Fruit fly (Drosophila melanogaster) whole organism, pupa: ENCODE results near the gene CG13894.

ENCODE experiments used
- CG10348 ChIP-seq: fragments of 200-800 bp; sonication (Bioruptor generic); IDR thresholded peaks from 2 replicates; pipeline ENCODE4 v1.3.6; 2022; ENCODE audit warnings: missing biosample characterization, missing genetic modification characterization
- CG12605 ChIP-seq: fragments of 200-800 bp; sonication (Bioruptor generic); IDR thresholded peaks from 2 replicates; pipeline ENCODE4 v1.3.6; 2022; ENCODE audit warnings: missing biosample characterization, missing genetic modification characterization
- CG13204 ChIP-seq: fragments of 200-800 bp; sonication (Bioruptor generic); optimal IDR thresholded peaks from 2 replicates; lab custom pipeline; 2018; ENCODE audit warnings: missing biosample characterization, mild to moderate bottlenecking, missing genetic modification characterization, moderate library complexity
- CG14655 ChIP-seq: fragments of 200-800 bp; sonication (Bioruptor generic); optimal IDR thresholded peaks from 3 replicates; lab custom pipeline; 2017; ENCODE audit warnings: mild to moderate bottlenecking, missing biosample characterization, missing genetic modification reagents, missing genetic modification characterization
- CG15710 ChIP-seq: fragments of 200-800 bp; sonication (Bioruptor generic); optimal IDR thresholded peaks from 2 replicates; lab custom pipeline; 2018; ENCODE audit warnings: missing biosample characterization, mild to moderate bottlenecking, missing genetic modification characterization, moderate library complexity
- CG17806 ChIP-seq: fragments of 200-800 bp; sonication (Bioruptor generic); optimal IDR thresholded peaks from 2 replicates; lab custom pipeline; 2018; ENCODE audit warnings: missing biosample characterization, mild to moderate bottlenecking, missing genetic modification characterization, moderate library complexity
- CG32121 ChIP-seq: fragments of 200-800 bp; sonication (Bioruptor generic); IDR thresholded peaks from 2 replicates; pipeline ENCODE4 v1.3.6; 2022; ENCODE audit warnings: missing biosample characterization, missing genetic modification characterization
- CG34367 ChIP-seq: fragments of 200-800 bp; sonication (Bioruptor generic); optimal IDR thresholded peaks from 2 replicates; lab custom pipeline; 2018; ENCODE audit warnings: missing biosample characterization, mild to moderate bottlenecking, missing genetic modification characterization
- CG4496 ChIP-seq: fragments of 200-800 bp; sonication (Bioruptor generic); IDR thresholded peaks from 3 replicates; pipeline ENCODE4 v1.3.6; 2022; ENCODE audit warnings: missing biosample characterization, missing genetic modification characterization
- CG8159 ChIP-seq: fragments of 200-800 bp; sonication (Bioruptor generic); optimal IDR thresholded peaks from 3 replicates; lab custom pipeline; 2018; ENCODE audit warnings: missing biosample characterization, mild to moderate bottlenecking, missing genetic modification characterization, moderate library complexity
- CG8301 ChIP-seq: fragments of 200-800 bp; sonication (Bioruptor generic); optimal IDR thresholded peaks from 2 replicates; lab custom pipeline; 2018; ENCODE audit warnings: missing biosample characterization, mild to moderate bottlenecking, missing genetic modification characterization
- CG9948 ChIP-seq: fragments of 200-800 bp; sonication (Bioruptor generic); optimal IDR thresholded peaks from 2 replicates; lab custom pipeline; 2018; ENCODE audit warnings: missing biosample characterization, mild to moderate bottlenecking, missing genetic modification characterization, moderate library complexity
- D1 ChIP-seq: fragments of 200-800 bp; sonication (Bioruptor generic); optimal IDR thresholded peaks from 2 replicates; lab custom pipeline; 2018; ENCODE audit warnings: missing biosample characterization, mild to moderate bottlenecking, missing genetic modification characterization, moderate library complexity
- EcR ChIP-seq: fragments of 200-800 bp; sonication (Bioruptor generic); optimal IDR thresholded peaks from 3 replicates; lab custom pipeline; 2019; ENCODE audit warnings: missing biosample characterization, missing genetic modification characterization, mild to moderate bottlenecking, moderate library complexity, missing genetic modification reagents
- Ets98B ChIP-seq: fragments of 200-800 bp; sonication (Bioruptor generic); IDR thresholded peaks from 2 replicates; pipeline ENCODE4 v1.3.6; 2022; ENCODE audit warnings: missing biosample characterization, missing genetic modification characterization
- Pif1A ChIP-seq: fragments of 200-800 bp; sonication (Bioruptor generic); optimal IDR thresholded peaks from 3 replicates; lab custom pipeline; 2016; ENCODE audit warnings: missing biosample characterization, missing genetic modification characterization
- Pif1B ChIP-seq: fragments of 200-800 bp; sonication (Bioruptor generic); optimal IDR thresholded peaks from 3 replicates; lab custom pipeline; 2016; ENCODE audit warnings: missing biosample characterization, missing genetic modification characterization
- Snoo ChIP-seq: fragments of 200-800 bp; sonication (Bioruptor generic); optimal IDR thresholded peaks from 3 replicates; lab custom pipeline; 2017; ENCODE audit warnings: missing biosample characterization, mild to moderate bottlenecking, missing genetic modification characterization, inconsistent platforms
- fd96Ca ChIP-seq: fragments of 200-800 bp; sonication (Bioruptor generic); IDR thresholded peaks from 3 replicates; pipeline ENCODE4 v1.3.6; 2022; ENCODE audit warnings: missing biosample characterization, missing genetic modification characterization
- gl ChIP-seq: fragments of 200-800 bp; sonication (Bioruptor generic); optimal IDR thresholded peaks from 2 replicates; lab custom pipeline; 2018; ENCODE audit warnings: missing biosample characterization, mild to moderate bottlenecking, missing genetic modification characterization
- rn ChIP-seq: fragments of 200-800 bp; sonication (Bioruptor generic); IDR thresholded peaks from 2 replicates; pipeline ENCODE4 v1.3.6; 2022; ENCODE audit warnings: missing biosample characterization, missing genetic modification characterization

CG13894 gene

DNA sequence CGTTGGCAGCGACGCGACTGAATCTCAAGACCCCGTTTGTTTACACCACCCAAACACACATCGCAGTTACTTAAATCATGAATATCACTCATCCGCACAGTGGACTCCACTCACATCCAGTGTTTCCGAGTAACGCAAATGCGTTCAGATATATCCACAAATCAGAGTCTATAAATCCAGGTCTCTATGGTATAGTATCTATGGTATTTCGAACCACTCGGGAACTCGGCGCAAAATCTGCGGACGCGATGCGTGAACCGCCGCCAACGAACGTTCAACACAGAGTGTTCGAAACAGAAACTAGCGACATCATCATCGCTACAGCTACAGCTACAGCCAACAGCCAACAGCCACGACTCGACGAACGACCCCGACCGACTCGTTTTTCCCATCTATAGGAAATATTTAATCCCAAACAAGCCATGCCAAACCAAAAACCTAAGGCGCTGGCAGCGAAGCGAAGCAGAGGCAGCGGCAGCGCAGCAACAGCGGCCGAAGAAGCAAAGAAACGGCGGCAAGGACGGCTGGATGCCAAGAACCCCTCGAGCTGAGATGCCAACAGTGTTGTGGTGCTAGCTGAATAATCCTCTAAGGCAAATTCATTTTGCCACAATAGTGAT lies at the start of gene CG13894:
Gene CG13894 (minus strand): TSS at position 397 of the 620 bp plus-strand sequence.
- no peak for TF ChIP-seq gl (tag; lab: Kevin White, UChicago)
- no peak for TF ChIP-seq Pif1A
- TF ChIP-seq Ets98B (GFP tag; lab: Robert Waterston, UW): no peak; the same call in 1 of the 2 replicates
- no peak for TF ChIP-seq CG34367
- TF ChIP-seq Snoo: no peak
- no peak for TF ChIP-seq CG15710 (tag; lab: Kevin White, UChicago)
- TF ChIP-seq CG13204 (GFP tag; lab: Kevin White, UChicago): no peak
- TF ChIP-seq CG10348 (GFP tag; lab: Robert Waterston, UW): no peak
- no peak for TF ChIP-seq CG8159 (tag; lab: Kevin White, UChicago)
- TF ChIP-seq Pif1B (GFP tag; lab: Kevin White, UChicago): no peak

DNA sequence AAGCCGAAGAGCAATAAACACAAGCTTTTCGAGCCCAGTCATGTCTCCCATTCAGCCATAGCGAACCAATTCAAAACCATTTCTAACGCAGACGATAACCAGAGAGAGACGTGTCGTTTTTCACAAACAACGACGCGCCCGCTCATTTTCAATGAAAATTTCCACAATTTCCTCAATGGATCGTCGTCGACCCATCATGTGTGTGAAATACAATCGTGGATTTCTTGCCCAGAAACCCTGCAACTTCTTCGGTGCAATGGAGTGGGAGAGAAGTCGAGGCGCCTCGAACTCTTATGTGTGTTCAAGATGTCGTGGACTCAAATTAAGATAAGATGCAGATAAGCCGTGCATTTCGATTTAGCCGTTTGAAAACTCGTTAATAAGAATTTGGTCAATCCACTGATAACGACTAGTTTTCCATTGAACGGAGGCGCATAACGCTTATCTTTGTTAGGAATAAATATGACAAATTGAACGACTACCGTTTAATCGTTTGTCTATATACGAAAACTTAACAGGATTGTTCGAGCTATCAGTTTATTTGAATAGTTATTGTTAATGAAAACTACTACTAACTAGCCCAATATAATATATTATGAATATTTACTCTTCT lies 48.9 kb upstream of the CG13894 start:
- TF ChIP-seq CG17806 (tag; lab: Kevin White, UChicago): no peak
- no peak for TF ChIP-seq CG4496 (GFP tag; lab: Robert Waterston, UW)
- TF ChIP-seq CG12605 (GFP tag; lab: Robert Waterston, UW): no peak
- no peak for TF ChIP-seq D1
- no peak for TF ChIP-seq CG10348 (GFP tag; lab: Robert Waterston, UW)
- no peak for TF ChIP-seq CG15710 (tag; lab: Kevin White, UChicago)
- TF ChIP-seq Ets98B (GFP tag; lab: Robert Waterston, UW): no peak
- TF ChIP-seq Pif1B (GFP tag; lab: Kevin White, UChicago): no peak
- TF ChIP-seq CG8301: no peak
- TF ChIP-seq Snoo: no peak
- TF ChIP-seq CG13204 (GFP tag; lab: Kevin White, UChicago): no peak
- TF ChIP-seq CG8159 (tag; lab: Kevin White, UChicago): no peak
- TF ChIP-seq CG34367: no peak
- no peak for TF ChIP-seq EcR (GFP tag; lab: Kevin White, UChicago)
- TF ChIP-seq, all 21 proteins: peak for 0

dm6 chr3L:747008-747407 lies 48.1 kb upstream of the CG13894 start:
- no peak for TF ChIP-seq CG8301
- no peak for TF ChIP-seq D1
- peak; percentile 40 for TF ChIP-seq CG34367
- TF ChIP-seq EcR (GFP tag; lab: Kevin White, UChicago): no peak
- no peak for TF ChIP-seq Snoo
- TF ChIP-seq CG15710 (tag; lab: Kevin White, UChicago): peak; percentile 65
- TF ChIP-seq CG9948 (tag; lab: Kevin White, UChicago): peak; percentile 43
- no peak for TF ChIP-seq CG10348 (GFP tag; lab: Robert Waterston, UW)
- no peak for TF ChIP-seq Ets98B (GFP tag; lab: Robert Waterston, UW)
- TF ChIP-seq CG8159 (tag; lab: Kevin White, UChicago): peak; percentile 68
- peak; percentile 51 for TF ChIP-seq CG17806 (tag; lab: Kevin White, UChicago)
- no peak for TF ChIP-seq gl (tag; lab: Kevin White, UChicago)
- TF ChIP-seq CG13204 (GFP tag; lab: Kevin White, UChicago): peak; percentile 15
- TF ChIP-seq CG32121 (GFP tag; lab: Robert Waterston, UW): no peak
- TF ChIP-seq rn (GFP tag; lab: Robert Waterston, UW): no peak
- TF ChIP-seq CG12605 (GFP tag; lab: Robert Waterston, UW): no peak
- peak; percentile 15 for TF ChIP-seq CG14655
- TF ChIP-seq Pif1A: no peak
- no peak for TF ChIP-seq Pif1B (GFP tag; lab: Kevin White, UChicago)
- no peak for TF ChIP-seq fd96Ca (GFP tag; lab: Robert Waterston, UW)
- TF ChIP-seq CG4496 (GFP tag; lab: Robert Waterston, UW): no peak

DNA sequence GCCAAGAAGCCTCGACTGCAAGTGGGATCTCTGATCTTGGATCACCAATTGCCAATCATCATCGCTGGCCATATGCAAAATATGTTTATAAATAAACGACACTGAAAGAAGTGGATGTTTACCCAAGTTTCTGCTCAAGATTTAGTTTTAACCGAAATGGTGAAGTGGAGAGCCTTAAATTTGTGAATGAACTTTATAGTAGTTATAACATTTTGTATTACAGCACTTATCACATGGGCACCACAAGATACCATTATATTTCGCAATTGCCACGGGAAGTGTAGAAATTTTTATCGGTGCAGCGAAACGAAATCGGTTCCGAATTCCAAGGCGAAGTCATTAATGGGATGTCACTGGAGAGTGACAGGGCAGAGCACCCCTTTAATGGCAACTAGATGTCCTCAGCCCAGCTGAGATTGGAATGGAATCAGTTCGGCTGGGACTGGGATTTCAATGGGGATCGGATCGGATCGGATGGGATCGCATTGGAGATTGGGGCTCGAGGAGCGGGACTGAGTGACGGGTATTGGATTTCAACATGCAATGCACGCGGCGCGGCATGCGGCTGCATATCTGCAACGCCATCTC lies 47.5 kb upstream of the CG13894 start:
- TF ChIP-seq Pif1A (peak; percentile 81), Ets98B (GFP tag; lab: Robert Waterston, UW) (no peak), gl (tag; lab: Kevin White, UChicago) (peak; percentile 88), Pif1B (GFP tag; lab: Kevin White, UChicago) (peak; percentile 79), D1 (peak; percentile 80), CG8301 (peak; percentile 56), CG15710 (tag; lab: Kevin White, UChicago) (peak; percentile 93), CG17806 (tag; lab: Kevin White, UChicago) (peak; percentile 91), CG10348 (GFP tag; lab: Robert Waterston, UW) (no peak), EcR (GFP tag; lab: Kevin White, UChicago) (peak; percentile 61), CG9948 (tag; lab: Kevin White, UChicago) (peak; percentile 86), CG32121 (GFP tag; lab: Robert Waterston, UW) (no peak), rn (GFP tag; lab: Robert Waterston, UW) (no peak), CG14655 (peak; percentile 63), CG12605 (GFP tag; lab: Robert Waterston, UW) (no peak), CG13204 (GFP tag; lab: Kevin White, UChicago) (peak; percentile 61), Snoo (peak; percentile 17), CG8159 (tag; lab: Kevin White, UChicago) (peak; percentile 95), CG4496 (GFP tag; lab: Robert Waterston, UW) (peak; percentile 39; the same call in 1 of the 3 replicates), CG34367 (peak; percentile 88), fd96Ca (GFP tag; lab: Robert Waterston, UW) (0 out of 3 replicates have a peak, but pooled peaks have one; percentile 42)
- TF ChIP-seq, all 21 proteins: peak for 16
